ENCODE assay signal across 7 worm cellular contexts in genomic region chrII:9311702-9312101, ce11.
TF ChIP-seq lines count a peak whose summit lies in the region.

No protein-coding gene starts in this region.

TF ChIP-seq in whole organism, L1 larva, 84 proteins besides CTCF, POLR2A, EP300 and RAD21:
- TF ChIP-seq mep-1 (tag; optimal IDR thresholded peaks at IDR 0.05; lab: Kevin White, UChicago) = no peak
- no peak for TF ChIP-seq nhr-11 (tag; optimal IDR thresholded peaks at IDR 0.05; lab: Kevin White, UChicago)
- TF ChIP-seq lin-14 (GFP tag; optimal IDR thresholded peaks at IDR 0.05; lab: Kevin White, UChicago) = peak; percentile 57
- TF ChIP-seq fkh-10 (GFP tag; optimal IDR thresholded peaks at IDR 0.05; lab: Kevin White, UChicago) = peak; percentile 69
- TF ChIP-seq aha-1 (tag; optimal IDR thresholded peaks at IDR 0.05; lab: Kevin White, UChicago) = no peak
- TF ChIP-seq mef-2 (tag; optimal IDR thresholded peaks at IDR 0.05; lab: Kevin White, UChicago) = no peak
- TF ChIP-seq F16B12.6 (tag; optimal IDR thresholded peaks at IDR 0.05; lab: Kevin White, UChicago) = no peak
- no peak for TF ChIP-seq zag-1 (tag; optimal IDR thresholded peaks at IDR 0.05; lab: Kevin White, UChicago)
- TF ChIP-seq unc-98 (GFP tag; IDR thresholded peaks at IDR 0.05; lab: Robert Waterston, UW) = no peak
- TF ChIP-seq ceh-82 (tag; optimal IDR thresholded peaks at IDR 0.05; lab: Kevin White, UChicago) = no peak

TF ChIP-seq in whole organism, L2 larva, 48 proteins besides CTCF, POLR2A, EP300 and RAD21:
- peak; percentile 22 for TF ChIP-seq unc-55 (GFP tag; optimal IDR thresholded peaks at IDR 0.05; lab: Kevin White, UChicago)
- no peak for TF ChIP-seq peb-1 (tag; optimal IDR thresholded peaks at IDR 0.05; lab: Kevin White, UChicago)

TF ChIP-seq in whole organism, L3 larva, 47 proteins besides CTCF, POLR2A, EP300 and RAD21:
- TF ChIP-seq nhr-67 (tag; optimal IDR thresholded peaks at IDR 0.05; lab: Kevin White, UChicago) (no peak), sea-2 (GFP tag; optimal IDR thresholded peaks at IDR 0.05; lab: Kevin White, UChicago) (peak; percentile 2), nfya-1 (tag; optimal IDR thresholded peaks at IDR 0.05; lab: Kevin White, UChicago; ENCODE audit: insufficient read depth) (peak; percentile 9), fkh-10 (GFP tag; optimal IDR thresholded peaks at IDR 0.05; lab: Kevin White, UChicago) (peak; percentile 96), hmg-11 (tag; optimal IDR thresholded peaks at IDR 0.05; lab: Kevin White, UChicago) (no peak), lin-15B (tag; optimal IDR thresholded peaks at IDR 0.05; lab: Kevin White, UChicago) (no peak), nhr-23 (tag; optimal IDR thresholded peaks at IDR 0.05; lab: Kevin White, UChicago) (no peak)

TF ChIP-seq in whole organism, L4 larva, 104 proteins besides CTCF, POLR2A, EP300 and RAD21:
- no peak for TF ChIP-seq mdl-1 (tag; optimal IDR thresholded peaks at IDR 0.05; lab: Kevin White, UChicago)
- TF ChIP-seq fos-1 (tag; optimal IDR thresholded peaks at IDR 0.05; lab: Kevin White, UChicago) = no peak
- TF ChIP-seq F10B5.3 (tag; optimal IDR thresholded peaks at IDR 0.05; lab: Kevin White, UChicago) = no peak
- TF ChIP-seq ctbp-1 (GFP tag; IDR thresholded peaks at IDR 0.05; lab: Robert Waterston, UW) = peak; percentile 43; the same call in 1 of the 2 replicates
- peak; percentile 40 for TF ChIP-seq ces-1 (GFP tag; optimal IDR thresholded peaks at IDR 0.05; lab: Kevin White, UChicago)
- peak; percentile 89 for TF ChIP-seq fkh-10 (GFP tag; optimal IDR thresholded peaks at IDR 0.05; lab: Kevin White, UChicago)
- no peak for TF ChIP-seq D1046.2 (GFP tag; IDR thresholded peaks at IDR 0.05; lab: Robert Waterston, UW)

TF ChIP-seq in whole organism, late embryonic, 69 proteins besides CTCF, POLR2A, EP300 and RAD21:
- TF ChIP-seq unc-42 (tag; optimal IDR thresholded peaks at IDR 0.05; lab: Kevin White, UChicago) (peak; percentile 88), zip-5 (tag; optimal IDR thresholded peaks at IDR 0.05; lab: Kevin White, UChicago) (no peak), fkh-6 (tag; optimal IDR thresholded peaks at IDR 0.05; lab: Kevin White, UChicago) (no peak), C38D4.7 (GFP tag; optimal IDR thresholded peaks at IDR 0.05; lab: Kevin White, UChicago) (no peak), ceh-6 (GFP tag; optimal IDR thresholded peaks at IDR 0.05; lab: Kevin White, UChicago) (no peak)

TF ChIP-seq in whole organism, mixed stage, embryonic, 35 proteins besides CTCF, POLR2A, EP300 and RAD21:
- TF ChIP-seq unc-62 (GFP tag; optimal IDR thresholded peaks at IDR 0.05; lab: Kevin White, UChicago) (peak; percentile 25), blmp-1 (tag; optimal IDR thresholded peaks at IDR 0.05; lab: Kevin White, UChicago) (no peak), cnd-1 (tag; optimal IDR thresholded peaks at IDR 0.05; lab: Kevin White, UChicago) (no peak), pha-4 (tag; optimal IDR thresholded peaks at IDR 0.05; lab: Kevin White, UChicago) (no peak), lsy-2 (tag; optimal IDR thresholded peaks at IDR 0.05; lab: Kevin White, UChicago) (no peak), sptf-1 (tag; optimal IDR thresholded peaks at IDR 0.05; lab: Kevin White, UChicago) (no peak), mls-2 (tag; optimal IDR thresholded peaks at IDR 0.05; lab: Kevin White, UChicago) (no peak), unc-120 (tag; optimal IDR thresholded peaks at IDR 0.05; lab: Kevin White, UChicago; ENCODE audit: poor library complexity, severe bottlenecking) (no peak), ces-1 (GFP tag; optimal IDR thresholded peaks at IDR 0.05; lab: Kevin White, UChicago) (peak; percentile 98), snpc-4 (tag; optimal IDR thresholded peaks at IDR 0.05; lab: Kevin White, UChicago) (no peak), lin-32 (GFP tag; optimal IDR thresholded peaks at IDR 0.05; lab: Kevin White, UChicago) (no peak), M03D4.4 (tag; optimal IDR thresholded peaks at IDR 0.05; lab: Kevin White, UChicago) (no peak)

TF ChIP-seq in whole organism, young adult, 124 proteins besides CTCF, POLR2A, EP300 and RAD21:
- no peak for TF ChIP-seq let-607 (tag; optimal IDR thresholded peaks at IDR 0.05; lab: Kevin White, UChicago)
- no peak for TF ChIP-seq ztf-28 (GFP tag; IDR thresholded peaks at IDR 0.05; lab: Robert Waterston, UW)
- TF ChIP-seq ceh-27 (GFP tag; optimal IDR thresholded peaks at IDR 0.05; lab: Kevin White, UChicago) = peak; percentile 69
